Worm (Caenorhabditis elegans): Measurements from ENCODE around the gene F41G3.3.

The F41G3.3 gene

DNA sequence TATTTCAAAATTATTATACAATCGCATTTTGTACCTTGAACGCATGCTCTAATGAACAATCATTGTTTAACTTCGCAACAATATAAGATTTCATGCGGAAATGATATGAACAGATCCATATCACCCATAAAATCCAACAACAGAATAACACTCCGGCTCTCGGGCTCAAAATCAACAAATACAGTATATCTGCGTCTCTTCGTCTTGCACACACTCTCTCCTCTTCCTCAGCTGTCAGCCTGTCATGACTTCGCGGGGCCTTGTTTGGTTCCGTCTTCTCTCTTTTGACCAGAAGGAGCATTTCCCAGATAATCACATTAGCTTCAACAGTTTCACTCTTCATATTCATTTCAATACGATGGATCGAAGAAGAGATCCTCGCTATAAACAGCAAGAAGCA lies at the start of gene F41G3.3:
F41G3.3 (plus strand) TSS at position 301 of the 400 bp plus-strand sequence.
- TF ChIP-seq unc-62 (GFP tag; optimal IDR thresholded peaks at IDR 0.05), result no peak

DNA sequence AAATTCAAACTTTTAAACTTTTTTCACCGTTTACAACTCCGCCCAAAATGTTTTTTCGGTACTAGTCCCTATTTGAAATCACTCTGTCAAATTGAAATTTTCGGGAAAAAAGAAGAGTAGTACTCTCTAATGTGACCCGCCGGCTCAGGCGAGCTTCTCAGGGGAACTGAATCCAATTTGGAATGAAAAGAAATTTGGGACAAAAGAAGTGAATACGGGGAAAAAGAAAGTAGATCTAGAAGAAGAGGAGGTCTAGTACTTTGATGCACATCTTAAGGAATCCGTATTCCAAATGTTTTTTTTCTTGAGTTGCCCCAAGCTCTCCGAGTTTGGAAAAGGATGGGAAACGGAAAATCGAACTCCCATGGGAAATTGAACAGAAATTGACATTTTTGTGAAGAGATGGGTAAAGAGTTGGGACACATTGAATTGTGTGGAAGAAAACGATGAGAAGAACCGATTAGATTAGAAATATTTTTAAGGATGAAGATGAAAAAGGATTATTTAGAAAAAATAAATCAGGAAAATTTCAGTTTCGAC lies 49.7 kb upstream of the F41G3.3 start:
- no peak for TF ChIP-seq unc-62 (GFP tag; optimal IDR thresholded peaks at IDR 0.05)

DNA sequence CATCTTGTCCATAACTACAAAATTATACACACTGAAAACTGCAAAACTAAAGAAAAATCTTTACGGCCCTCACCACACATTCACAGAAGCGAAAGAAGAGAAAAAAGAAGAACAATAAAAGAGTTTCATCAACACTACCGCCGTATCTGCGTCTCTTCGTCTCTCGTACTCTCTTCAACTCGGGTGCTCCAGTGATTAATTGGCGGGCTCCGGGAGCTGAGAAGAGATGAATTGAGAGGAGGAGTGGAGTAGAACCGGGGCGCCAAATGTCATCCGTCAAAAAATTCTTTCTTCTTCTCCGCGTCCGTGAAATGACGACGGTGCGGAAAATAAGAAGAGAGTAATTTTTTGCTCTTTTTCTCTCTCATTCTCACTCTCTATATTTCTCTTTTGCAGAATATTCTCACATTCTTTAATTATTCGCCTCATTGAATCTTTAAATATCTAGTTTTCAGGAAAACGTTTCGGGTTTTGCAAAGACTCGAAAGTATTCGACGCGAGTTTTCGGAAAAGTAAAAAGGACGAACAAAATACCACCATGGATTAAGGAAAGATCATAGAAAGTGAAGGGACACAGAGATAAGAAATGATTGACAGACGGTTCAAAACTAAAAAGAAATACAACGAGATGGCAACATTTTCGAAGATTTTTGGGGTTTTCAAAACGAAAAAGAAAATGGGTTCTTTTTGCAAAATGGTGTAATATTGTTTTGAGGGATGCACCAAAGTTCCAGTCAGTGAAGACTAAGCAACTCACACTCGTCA lies 48.7 kb upstream of the F41G3.3 start:
- TF ChIP-seq unc-62 (GFP tag; optimal IDR thresholded peaks at IDR 0.05), result no peak

- no peak for TF ChIP-seq unc-62 (GFP tag; optimal IDR thresholded peaks at IDR 0.05)
These were observed 47.4 kb upstream of the F41G3.3 start for ce11 chrII:6708980-6709379.

ce11 chrII:6709680-6710079 lies 46.7 kb upstream of the F41G3.3 start:
- no peak for TF ChIP-seq unc-62 (GFP tag; optimal IDR thresholded peaks at IDR 0.05)

DNA sequence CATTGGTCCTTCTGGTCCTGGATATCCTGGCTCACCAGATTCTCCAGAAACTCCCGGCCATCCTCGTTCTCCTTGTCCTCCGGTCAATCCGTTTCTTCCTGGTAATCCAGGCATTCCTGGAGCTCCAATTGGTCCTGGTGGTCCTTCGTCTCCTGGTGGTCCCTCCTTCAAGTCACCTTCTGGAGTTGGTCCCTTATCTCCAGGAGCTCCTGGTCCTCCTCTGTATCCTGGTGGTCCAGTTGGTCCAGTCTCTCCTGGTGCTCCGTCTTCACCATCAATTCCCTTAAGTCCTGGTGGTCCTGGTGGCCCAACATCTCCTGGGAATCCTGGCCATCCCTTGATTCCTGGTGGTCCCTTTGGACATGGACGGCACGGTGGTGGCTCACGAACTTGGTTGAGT lies 45.7 kb upstream of the F41G3.3 start:
- no peak for TF ChIP-seq unc-62 (GFP tag; optimal IDR thresholded peaks at IDR 0.05)

- no peak for TF ChIP-seq unc-62 (GFP tag; optimal IDR thresholded peaks at IDR 0.05)
These were observed 44.0 kb upstream of the F41G3.3 start, which contains the start of the genes dpy-10 and T14B4.19 for ce11 chrII:6712177-6712981. Gene dpy-10, minus strand, starts transcription at chrII:6712227. Gene T14B4.19, minus strand, starts transcription at chrII:6712931.

ce11 chrII:6713003-6713402 lies 43.3 kb upstream of the F41G3.3 start:
- no peak for TF ChIP-seq unc-62 (GFP tag; optimal IDR thresholded peaks at IDR 0.05)

- TF ChIP-seq unc-62 (GFP tag; optimal IDR thresholded peaks at IDR 0.05), result no peak
These were observed 42.4 kb upstream of the F41G3.3 start, which contains the start of gene dpy-2 for ce11 chrII:6713832-6714342. Gene dpy-2, plus strand, starts transcription at chrII:6714292.

- no peak for TF ChIP-seq unc-62 (GFP tag; optimal IDR thresholded peaks at IDR 0.05)
These were observed 40.5 kb upstream of the F41G3.3 start for ce11 chrII:6715853-6716252.

DNA sequence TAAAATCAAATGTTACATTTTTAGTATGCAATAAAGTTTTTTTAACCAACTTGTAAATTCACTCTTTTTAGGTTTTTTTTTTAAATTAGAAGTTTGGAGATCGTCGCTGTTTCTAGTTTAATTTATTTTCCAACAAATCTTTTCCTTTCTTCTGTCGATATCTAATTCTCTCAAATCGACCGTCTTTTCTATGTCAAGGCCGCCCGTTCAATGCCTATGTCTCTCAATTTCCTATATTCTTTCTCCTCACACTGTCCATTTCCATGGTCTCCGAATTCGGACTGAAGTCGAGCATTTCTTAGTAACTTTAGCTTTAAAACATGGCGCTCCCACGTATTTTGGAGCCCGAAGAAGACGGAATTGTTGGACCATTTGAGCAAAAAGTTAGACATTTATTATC lies 39.7 kb upstream of the F41G3.3 start, which contains the start of the genes T14B4.5 and T14B4.20:
T14B4.5 (plus strand) TSS at position 226 of the 400 bp plus-strand sequence.
T14B4.20 (plus strand) TSS at position 264 of the 400 bp plus-strand sequence.
- no peak for TF ChIP-seq unc-62 (GFP tag; optimal IDR thresholded peaks at IDR 0.05)

- no peak for TF ChIP-seq unc-62 (GFP tag; optimal IDR thresholded peaks at IDR 0.05)
These were observed 38.1 kb upstream of the F41G3.3 start, which contains the start of gene tsp-10 for ce11 chrII:6718221-6718620. Gene tsp-10, plus strand, starts transcription at chrII:6718586.

- TF ChIP-seq unc-62 (GFP tag; optimal IDR thresholded peaks at IDR 0.05), result no peak
These were observed 34.8 kb upstream of the F41G3.3 start for ce11 chrII:6721581-6721980.

DNA sequence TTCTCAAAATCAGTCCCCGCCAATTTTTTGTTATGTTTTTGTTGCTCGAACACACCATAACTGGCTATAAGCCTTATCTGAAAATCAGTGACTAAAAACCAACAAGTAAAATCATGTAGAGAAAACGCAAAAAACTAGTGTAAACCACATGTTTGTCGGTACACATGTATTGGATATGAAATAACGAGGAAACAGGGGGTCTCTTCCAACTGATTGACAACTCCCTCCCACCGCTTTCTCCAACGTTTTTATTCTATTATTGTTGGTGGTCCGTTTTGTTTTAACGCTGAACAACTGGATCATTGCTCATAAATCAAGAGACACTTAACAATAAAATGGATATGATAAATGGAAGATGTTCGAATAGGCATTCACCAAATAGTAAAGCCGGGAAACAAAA lies 29.5 kb upstream of the F41G3.3 start:
- TF ChIP-seq unc-62 (GFP tag; optimal IDR thresholded peaks at IDR 0.05), result no peak

- no peak for TF ChIP-seq unc-62 (GFP tag; optimal IDR thresholded peaks at IDR 0.05)
These were observed 27.0 kb upstream of the F41G3.3 start, which contains the start of gene T14B4.8 for ce11 chrII:6729331-6729730. Gene T14B4.8, minus strand, starts transcription at chrII:6729390.

DNA sequence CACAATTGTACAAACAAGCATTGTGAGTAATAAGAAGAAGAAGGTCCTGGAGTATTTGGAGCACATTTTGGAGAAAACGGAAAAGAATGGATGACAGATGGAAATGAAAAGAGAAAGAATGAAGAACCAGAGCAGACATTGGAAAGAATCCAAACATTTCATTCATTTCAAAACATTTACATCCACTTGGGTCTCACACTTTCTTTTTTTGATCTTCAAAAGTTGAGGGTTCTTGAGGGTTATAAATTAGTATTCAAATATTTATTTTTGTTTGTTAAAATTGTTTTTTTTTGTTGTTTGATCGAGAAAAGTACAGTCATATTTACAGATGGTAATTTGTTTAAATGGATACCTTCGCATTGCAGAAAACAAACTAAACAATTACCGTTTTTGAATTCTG lies 22.6 kb upstream of the F41G3.3 start, which contains the start of gene T14B4.9:
T14B4.9 (minus strand) TSS at position 101 of the 400 bp plus-strand sequence.
- TF ChIP-seq unc-62 (GFP tag; optimal IDR thresholded peaks at IDR 0.05), result no peak
